Worm (Caenorhabditis elegans) whole organism, midembryonic: ENCODE results near the gene snr-1.

Experiments
- T22C8.4 ChIP-seq: fragments of 200-800 bp; sonication (Bioruptor generic); IDR thresholded peaks from 2 replicates; pipeline ENCODE4 v1.3.6; 2022; ENCODE audit warnings: missing genetic modification characterization, missing compliant biosample characterization
- flt-1 ChIP-seq: fragments of 200-800 bp; sonication (Bioruptor generic); IDR thresholded peaks from 2 replicates; pipeline ENCODE4 v1.3.6; 2022; ENCODE audit warnings: missing genetic modification characterization, missing compliant biosample characterization
- ref-1 ChIP-seq: fragments of 200-800 bp; sonication (Bioruptor generic); conservative IDR thresholded peaks from 2 replicates; pipeline ENCODE4 v1.3.6; 2022; ENCODE audit warnings: missing genetic modification reagents, missing genetic modification characterization, missing compliant biosample characterization

DNA sequence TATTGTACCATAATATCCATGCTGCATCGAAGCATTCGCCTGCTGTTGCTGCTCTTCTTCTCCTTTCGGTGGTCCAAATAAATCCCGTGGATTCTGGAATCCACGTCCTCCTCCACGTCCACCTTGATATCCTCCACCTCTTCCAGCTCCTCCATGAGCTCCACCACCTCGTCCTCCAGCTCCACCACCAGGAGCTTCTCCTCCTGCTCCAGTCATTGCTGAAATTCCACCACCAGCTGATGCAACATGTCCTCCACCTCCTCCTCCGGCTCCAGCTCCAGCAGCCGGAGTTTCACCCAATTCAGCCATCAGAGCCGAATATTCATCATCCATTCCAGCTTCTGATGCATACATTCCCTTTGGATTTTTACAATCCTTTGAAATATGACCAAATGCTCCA lies 17.7 kb downstream of the snr-1 start:
- TF ChIP-seq T22C8.4 (no peak), flt-1 (no peak), ref-1 (no peak)
